Worm (Caenorhabditis elegans): Measurements from ENCODE around the gene fbxb-57.

The fbxb-57 gene

DNA sequence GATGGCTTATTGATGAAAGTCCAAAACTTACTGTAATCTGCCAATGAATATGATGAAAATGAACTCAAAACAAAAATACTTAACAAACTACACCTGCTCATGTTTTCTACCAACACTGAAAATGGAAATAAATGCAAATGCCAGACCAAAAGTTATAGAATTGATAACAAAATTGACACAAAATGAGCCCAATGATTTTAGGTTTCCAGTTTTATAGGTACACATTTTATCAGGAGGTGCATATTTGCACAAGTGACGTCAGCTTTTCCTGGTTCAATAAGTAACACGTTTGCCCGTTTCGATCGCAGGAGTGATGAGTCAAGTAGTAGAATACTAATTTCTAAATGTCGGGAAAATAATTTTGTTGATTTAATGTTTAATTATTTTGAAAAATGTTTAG lies 8.2 kb downstream of the fbxb-57 start, which contains the start of gene F55C9.6:
F55C9.6 (minus strand) TSS at position 101 of the 400 bp plus-strand sequence.
- no peak for TF ChIP-seq rcor-1 (GFP tag; IDR thresholded peaks at IDR 0.05)
- no peak for TF ChIP-seq lin-35 (GFP tag; optimal IDR thresholded peaks at IDR 0.05)
- TF ChIP-seq F39B2.1 (GFP tag; IDR thresholded peaks at IDR 0.05): no peak
- TF ChIP-seq Y95B8A.8 (GFP tag; IDR thresholded peaks at IDR 0.05): no peak
- no peak for TF ChIP-seq rec-8 (tag; optimal IDR thresholded peaks at IDR 0.05)
- no peak for TF ChIP-seq tlf-1 (GFP tag; optimal IDR thresholded peaks at IDR 0.05)
- no peak for TF ChIP-seq lag-1 (GFP tag; IDR thresholded peaks at IDR 0.05)
- TF ChIP-seq hlh-12 (tag; optimal IDR thresholded peaks at IDR 0.05): no peak
- no peak for TF ChIP-seq hmg-20 (GFP tag; IDR thresholded peaks at IDR 0.05)
- TF ChIP-seq gei-17 (GFP tag; optimal IDR thresholded peaks at IDR 0.05): no peak
- no peak for TF ChIP-seq K11D2.4 (GFP tag; IDR thresholded peaks at IDR 0.05)
- TF ChIP-seq F37B4.10 (GFP tag; IDR thresholded peaks at IDR 0.05): no peak
- TF ChIP-seq tbp1 (GFP tag; optimal IDR thresholded peaks at IDR 0.05): no peak

DNA sequence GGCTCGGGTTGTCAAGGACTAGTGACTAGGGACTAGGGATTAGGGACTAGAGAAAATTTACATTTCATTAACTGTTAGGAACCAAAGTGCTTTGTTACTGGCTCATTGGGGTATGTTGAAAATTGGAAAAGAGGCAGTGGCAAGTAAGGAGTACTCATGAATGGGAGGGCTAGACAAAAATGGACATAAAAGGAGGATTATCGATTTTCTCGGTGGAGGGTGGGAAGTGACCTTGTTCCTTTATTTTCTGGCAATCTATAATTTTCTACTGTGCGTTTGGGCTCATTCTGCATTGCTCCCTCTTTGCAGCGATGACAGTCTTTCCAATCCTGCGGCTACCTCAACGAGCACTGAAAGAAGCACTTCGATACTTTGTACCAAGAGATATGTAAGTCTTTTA lies 9.0 kb downstream of the fbxb-57 start, which contains the start of gene fbxb-60:
fbxb-60 (plus strand) TSS at position 301 of the 400 bp plus-strand sequence.
- TF ChIP-seq pbrm-1 (GFP tag; IDR thresholded peaks at IDR 0.05): no peak
- TF ChIP-seq athp-1 (tag; optimal IDR thresholded peaks at IDR 0.05): no peak
- TF ChIP-seq him-1 (tag; optimal IDR thresholded peaks at IDR 0.05): no peak
- TF ChIP-seq sea-2 (GFP tag; IDR thresholded peaks at IDR 0.05): no peak
- no peak for TF ChIP-seq lsl-1 (GFP tag; optimal IDR thresholded peaks at IDR 0.05)
- TF ChIP-seq nhr-120 (GFP tag; IDR thresholded peaks at IDR 0.05): no peak
- no peak for TF ChIP-seq fkh-3 (tag; optimal IDR thresholded peaks at IDR 0.05)
- TF ChIP-seq F33H1.4 (GFP tag; IDR thresholded peaks at IDR 0.05): no peak
- no peak for TF ChIP-seq madf-8 (GFP tag; conservative IDR thresholded peaks at IDR 0.05)
- no peak for TF ChIP-seq dox-1 (GFP tag; IDR thresholded peaks at IDR 0.05)

DNA sequence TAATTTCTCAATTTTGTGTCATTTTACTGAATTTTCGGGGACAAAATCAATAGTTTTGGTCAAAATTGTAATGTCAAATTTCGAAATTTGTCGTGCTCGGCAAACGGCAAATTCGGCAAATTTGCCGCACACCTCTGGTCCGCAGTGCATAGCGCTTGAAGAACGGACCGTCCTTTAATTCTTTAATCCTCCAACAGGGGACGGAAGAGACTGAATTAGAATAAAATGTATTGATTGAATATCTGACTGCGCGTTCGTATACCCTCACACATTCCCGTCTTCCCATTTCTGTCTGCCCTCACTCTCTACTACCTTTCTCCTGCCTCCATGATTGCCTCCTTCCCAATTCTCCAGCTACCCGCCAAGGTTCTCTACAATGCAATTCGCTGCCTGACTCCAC lies 10.7 kb downstream of the fbxb-57 start, which contains the start of gene F55C9.14:
F55C9.14 (plus strand) TSS at position 301 of the 400 bp plus-strand sequence.
- TF ChIP-seq cebp-2 (GFP tag; IDR thresholded peaks at IDR 0.05) (no peak), madf-10 (tag; optimal IDR thresholded peaks at IDR 0.05) (no peak), sptf-2 (GFP tag; optimal IDR thresholded peaks at IDR 0.05) (no peak), nhr-90 (tag; optimal IDR thresholded peaks at IDR 0.05) (no peak), let-607 (tag; optimal IDR thresholded peaks at IDR 0.05) (no peak), ceh-79 (tag; optimal IDR thresholded peaks at IDR 0.05) (no peak), F22D6.2 (tag; optimal IDR thresholded peaks at IDR 0.05) (no peak), C06A6.2 (GFP tag; conservative IDR thresholded peaks at IDR 0.05) (no peak), mcd-1 (GFP tag; IDR thresholded peaks at IDR 0.05) (no peak), egrh-3 (GFP tag; IDR thresholded peaks at IDR 0.05) (no peak)

DNA sequence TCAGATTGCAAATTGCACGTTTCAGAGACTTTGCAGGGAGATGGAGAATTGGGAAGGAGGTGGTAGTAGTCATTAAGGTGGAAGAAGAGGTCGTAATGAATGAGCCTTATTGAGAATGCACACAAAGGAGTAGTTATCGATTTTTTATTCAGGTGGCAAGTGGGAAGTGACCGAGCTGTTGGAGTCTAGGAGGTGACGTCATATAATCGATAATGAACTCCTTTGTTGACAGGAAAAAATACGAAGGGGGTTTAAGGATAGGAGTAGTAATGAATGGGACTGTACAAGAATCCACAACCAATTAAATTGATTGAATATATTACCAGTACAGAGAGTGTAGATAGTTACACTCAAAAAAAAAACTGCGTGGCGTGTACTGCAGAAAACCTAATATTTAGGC lies 13.4 kb downstream of the fbxb-57 start, which contains the start of gene fbxb-62:
fbxb-62 (minus strand) TSS at position 101 of the 400 bp plus-strand sequence.
- no peak for TF ChIP-seq ztf-28 (GFP tag; IDR thresholded peaks at IDR 0.05)
- TF ChIP-seq zfh-2 (GFP tag; conservative IDR thresholded peaks at IDR 0.05): no peak
- TF ChIP-seq xnd-1 (tag; optimal IDR thresholded peaks at IDR 0.05): no peak
- TF ChIP-seq mes-4 (tag; optimal IDR thresholded peaks at IDR 0.05): no peak
- TF ChIP-seq zim-3 (tag; optimal IDR thresholded peaks at IDR 0.05): no peak
- TF ChIP-seq aptf-2 (GFP tag; conservative IDR thresholded peaks at IDR 0.05): no peak
- no peak for TF ChIP-seq Y53G8AR.9 (GFP tag; conservative IDR thresholded peaks at IDR 0.05)
- TF ChIP-seq pbrm-1 (GFP tag; IDR thresholded peaks at IDR 0.05): no peak
